Worm (Caenorhabditis elegans): ENCODE measurements around the gene far-1.

far-1 gene

DNA sequence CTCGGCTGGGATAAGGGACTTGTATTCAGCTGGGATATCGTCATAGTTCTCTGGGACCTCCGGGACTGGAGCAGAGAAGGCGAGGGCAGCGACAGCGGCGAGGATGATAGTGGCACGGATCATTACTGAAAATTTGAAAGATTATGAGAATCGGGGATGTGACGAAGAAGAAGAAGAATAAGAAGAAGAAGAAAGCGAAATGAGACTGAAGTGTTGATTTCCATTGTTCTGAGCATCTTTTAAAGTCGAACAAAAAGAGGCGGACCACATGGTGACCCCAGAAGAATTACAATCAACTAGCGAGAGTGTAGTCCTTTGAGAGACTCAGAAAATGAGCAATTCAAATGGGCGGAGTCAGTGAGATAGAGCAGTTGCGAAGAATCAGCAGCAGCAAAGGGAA lies at the start of gene far-1:
TSS of gene far-1 (minus strand) at position 125 of the 400 bp plus-strand sequence.
- TF ChIP-seq unc-62 (GFP tag; optimal IDR thresholded peaks at IDR 0.05 in 1 of 2) (peak in 1 of 2 experiments; percentile 48), unc-62 (tag; optimal IDR thresholded peaks at IDR 0.05) (no peak), hlh-30 (tag; optimal IDR thresholded peaks at IDR 0.05; ENCODE audit: insufficient read depth) (no peak), lir-3 (tag; optimal IDR thresholded peaks at IDR 0.05) (no peak)

DNA sequence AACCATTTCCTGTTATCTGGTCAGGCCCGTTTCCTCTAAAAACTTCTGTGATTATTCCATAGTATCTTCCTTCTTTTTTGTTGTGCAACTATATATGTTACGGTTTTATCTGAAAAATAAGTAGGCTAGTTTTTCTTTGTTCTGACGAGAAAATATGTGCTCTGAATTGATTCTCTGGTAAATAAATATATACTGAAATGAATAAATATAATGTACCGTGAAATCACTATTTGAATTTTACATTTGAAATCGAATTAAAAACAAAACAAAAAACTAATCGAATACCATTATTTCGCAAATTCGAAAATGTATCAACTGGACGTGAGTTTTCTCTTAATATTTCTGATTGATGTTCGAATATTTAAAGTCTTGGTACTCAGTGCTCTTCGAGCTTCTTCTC lies 49.6 kb upstream of the far-1 start, which contains the start of gene ZK512.10:
TSS of gene ZK512.10 (plus strand) at position 301 of the 400 bp plus-strand sequence.
- no peak for TF ChIP-seq php-3 (GFP tag; IDR thresholded peaks at IDR 0.05)
- TF ChIP-seq T26A8.4 (GFP tag; IDR thresholded peaks at IDR 0.05) = no peak
- no peak for TF ChIP-seq ZK546.5 (tag; optimal IDR thresholded peaks at IDR 0.05)
- TF ChIP-seq lsy-2 (tag; optimal IDR thresholded peaks at IDR 0.05) = no peak
- no peak for TF ChIP-seq nhr-77 (tag; optimal IDR thresholded peaks at IDR 0.05)
- TF ChIP-seq set-16 (GFP tag; IDR thresholded peaks at IDR 0.05) = no peak
- TF ChIP-seq fkh-10 (GFP tag; optimal IDR thresholded peaks at IDR 0.05) = no peak
- no peak for TF ChIP-seq mdt-29 (GFP tag; IDR thresholded peaks at IDR 0.05)
- TF ChIP-seq ceh-82 (tag; optimal IDR thresholded peaks at IDR 0.05) = no peak
- no peak for TF ChIP-seq ztf-7 (tag; optimal IDR thresholded peaks at IDR 0.05)
- no peak for TF ChIP-seq pqm-1 (tag; optimal IDR thresholded peaks at IDR 0.05)
- no peak for TF ChIP-seq D1046.2 (GFP tag; IDR thresholded peaks at IDR 0.05)
- no peak for TF ChIP-seq F10B5.3 (tag; optimal IDR thresholded peaks at IDR 0.05)
- no peak for TF ChIP-seq R02D3.7 (tag; optimal IDR thresholded peaks at IDR 0.05)
- TF ChIP-seq lin-39 (tag; optimal IDR thresholded peaks at IDR 0.05) = no peak
- no peak for TF ChIP-seq F26F4.8 (GFP tag; conservative IDR thresholded peaks at IDR 0.05)
- TF ChIP-seq unc-62 (GFP tag; optimal IDR thresholded peaks at IDR 0.05 in 1 of 2) = no peak
- TF ChIP-seq unc-62 (tag; optimal IDR thresholded peaks at IDR 0.05) = no peak
- no peak for TF ChIP-seq nhr-28 (tag; optimal IDR thresholded peaks at IDR 0.05)

- TF ChIP-seq nhr-77 (tag; optimal IDR thresholded peaks at IDR 0.05) (no peak), jun-1 (tag; optimal IDR thresholded peaks at IDR 0.05) (no peak), zip-2 (tag; optimal IDR thresholded peaks at IDR 0.05) (no peak), nhr-6 (tag; optimal IDR thresholded peaks at IDR 0.05) (no peak), aha-1 (tag) (peak; percentile 44), T20F7.1 (GFP tag; optimal IDR thresholded peaks at IDR 0.05) (no peak), mep-1 (tag; optimal IDR thresholded peaks at IDR 0.05) (no peak), unc-62 (GFP tag; optimal IDR thresholded peaks at IDR 0.05 in 1 of 2) (peak in 1 of 2 experiments; percentile 93), unc-62 (tag; optimal IDR thresholded peaks at IDR 0.05) (no peak), daf-8 (GFP tag; IDR thresholded peaks at IDR 0.05) (no peak), mes-2 (tag; optimal IDR thresholded peaks at IDR 0.05; ENCODE audit: poor library complexity, severe bottlenecking) (peak; percentile 75), egl-27 (tag; optimal IDR thresholded peaks at IDR 0.05) (no peak), ceh-82 (tag; optimal IDR thresholded peaks at IDR 0.05) (no peak), ces-1 (GFP tag; optimal IDR thresholded peaks at IDR 0.05) (no peak), ZK546.5 (tag; optimal IDR thresholded peaks at IDR 0.05) (no peak), mxl-3 (GFP tag; optimal IDR thresholded peaks at IDR 0.05) (no peak), zip-11 (GFP tag; IDR thresholded peaks at IDR 0.05) (no peak), madf-5 (GFP tag; IDR thresholded peaks at IDR 0.05) (no peak), ceh-20 (GFP tag; IDR thresholded peaks at IDR 0.05) (no peak), ceh-62 (tag; optimal IDR thresholded peaks at IDR 0.05) (no peak), F26F4.8 (GFP tag; conservative IDR thresholded peaks at IDR 0.05) (no peak), pha-4 (GFP tag; IDR thresholded peaks at IDR 0.05) (no peak), pha-4 (tag; optimal IDR thresholded peaks at IDR 0.05) (peak; percentile 60), dpl-1 (GFP tag; optimal IDR thresholded peaks at IDR 0.05) (peak; percentile 41), mxl-2 (GFP tag; conservative IDR thresholded peaks at IDR 0.05) (no peak), zag-1 (tag; optimal IDR thresholded peaks at IDR 0.05) (no peak), hmg-1.1 (GFP tag; IDR thresholded peaks at IDR 0.05) (0 out of 2 replicates have a peak, but pooled peaks have one; percentile 24), nhr-28 (tag; optimal IDR thresholded peaks at IDR 0.05) (peak; percentile 4)
These were observed 44.9 kb upstream of the far-1 start, which contains the start of gene sec-16A.1 for ce11 chrIII:9125789-9126304. TSS of gene sec-16A.1 (plus strand) at chrIII:9125839.

Data from whole organism, L4 larva.